Fruit fly (Drosophila melanogaster): ENCODE data around the gene Sec3.

The Sec3 gene

dm6 chr3L:17403268-17403667 lies 21.7 kb downstream of the Sec3 start:
- TF ChIP-seq CTCF (optimal IDR thresholded peaks at IDR 0.05) (no peak), CG8478 (optimal IDR thresholded peaks at IDR 0.05) (no peak)

dm6 chr3L:17402399-17402798 lies 22.6 kb downstream of the Sec3 start:
- no peak for TF ChIP-seq CTCF (optimal IDR thresholded peaks at IDR 0.05)
- TF ChIP-seq CG8478 (optimal IDR thresholded peaks at IDR 0.05) = no peak

dm6 chr3L:17401411-17401810 lies 23.6 kb downstream of the Sec3 start:
- no peak for TF ChIP-seq CG8478 (optimal IDR thresholded peaks at IDR 0.05)
- no peak for TF ChIP-seq CTCF (optimal IDR thresholded peaks at IDR 0.05)

dm6 chr3L:17400911-17401310 lies 24.1 kb downstream of the Sec3 start:
- TF ChIP-seq CG8478 (optimal IDR thresholded peaks at IDR 0.05) (no peak), CTCF (optimal IDR thresholded peaks at IDR 0.05) (no peak)

dm6 chr3L:17399014-17399413 lies 26.0 kb downstream of the Sec3 start:
- TF ChIP-seq CTCF (optimal IDR thresholded peaks at IDR 0.05) (no peak), CG8478 (optimal IDR thresholded peaks at IDR 0.05) (no peak)

- no peak for TF ChIP-seq CTCF (optimal IDR thresholded peaks at IDR 0.05)
- no peak for TF ChIP-seq CG8478 (optimal IDR thresholded peaks at IDR 0.05)
Measured at dm6 chr3L:17394435-17395017, 30.5 kb downstream of the Sec3 start.

- TF ChIP-seq CTCF (optimal IDR thresholded peaks at IDR 0.05) = no peak
- no peak for TF ChIP-seq CG8478 (optimal IDR thresholded peaks at IDR 0.05)
Measured at dm6 chr3L:17393098-17393497, 31.9 kb downstream of the Sec3 start.

- no peak for TF ChIP-seq CTCF (optimal IDR thresholded peaks at IDR 0.05)
- no peak for TF ChIP-seq CG8478 (optimal IDR thresholded peaks at IDR 0.05)
Measured at dm6 chr3L:17392412-17392811, 32.6 kb downstream of the Sec3 start.

dm6 chr3L:17391132-17391531 lies 33.9 kb downstream of the Sec3 start:
- no peak for TF ChIP-seq CG8478 (optimal IDR thresholded peaks at IDR 0.05)
- TF ChIP-seq CTCF (optimal IDR thresholded peaks at IDR 0.05) = no peak

dm6 chr3L:17388895-17389294 lies 36.1 kb downstream of the Sec3 start, which contains the start of gene CG13731:
Gene CG13731 (minus strand): TSS chr3L:17388956.
- no peak for TF ChIP-seq CTCF (optimal IDR thresholded peaks at IDR 0.05)
- no peak for TF ChIP-seq CG8478 (optimal IDR thresholded peaks at IDR 0.05)

- TF ChIP-seq CG8478 (optimal IDR thresholded peaks at IDR 0.05) (no peak), CTCF (optimal IDR thresholded peaks at IDR 0.05) (no peak)
Measured at dm6 chr3L:17386612-17387382, 38.2 kb downstream of the Sec3 start.

- no peak for TF ChIP-seq CG8478 (optimal IDR thresholded peaks at IDR 0.05)
- TF ChIP-seq CTCF (optimal IDR thresholded peaks at IDR 0.05) = peak; percentile 47 to 57
Measured at dm6 chr3L:17383714-17384113, 41.3 kb downstream of the Sec3 start.

dm6 chr3L:17383285-17383684 lies 41.7 kb downstream of the Sec3 start:
- no peak for TF ChIP-seq CG8478 (optimal IDR thresholded peaks at IDR 0.05)
- TF ChIP-seq CTCF (optimal IDR thresholded peaks at IDR 0.05) = no peak

- TF ChIP-seq CG8478 (optimal IDR thresholded peaks at IDR 0.05) (no peak), CTCF (optimal IDR thresholded peaks at IDR 0.05) (no peak)
Measured at dm6 chr3L:17382628-17383027, 42.4 kb downstream of the Sec3 start, which contains the start of gene CG13728. Gene CG13728 (minus strand): TSS chr3L:17382728.

- TF ChIP-seq CTCF (optimal IDR thresholded peaks at IDR 0.05) (no peak), CG8478 (optimal IDR thresholded peaks at IDR 0.05) (no peak)
Measured at dm6 chr3L:17381990-17382389, 43.0 kb downstream of the Sec3 start.

dm6 chr3L:17379311-17379710 lies 45.7 kb downstream of the Sec3 start, which contains the start of gene Cad74A:
Gene Cad74A (minus strand): TSS chr3L:17379530.
- TF ChIP-seq CG8478 (optimal IDR thresholded peaks at IDR 0.05) (no peak), CTCF (optimal IDR thresholded peaks at IDR 0.05) (no peak)
